Worm (Caenorhabditis elegans): Measurements from ENCODE around the gene str-211.

DNA sequence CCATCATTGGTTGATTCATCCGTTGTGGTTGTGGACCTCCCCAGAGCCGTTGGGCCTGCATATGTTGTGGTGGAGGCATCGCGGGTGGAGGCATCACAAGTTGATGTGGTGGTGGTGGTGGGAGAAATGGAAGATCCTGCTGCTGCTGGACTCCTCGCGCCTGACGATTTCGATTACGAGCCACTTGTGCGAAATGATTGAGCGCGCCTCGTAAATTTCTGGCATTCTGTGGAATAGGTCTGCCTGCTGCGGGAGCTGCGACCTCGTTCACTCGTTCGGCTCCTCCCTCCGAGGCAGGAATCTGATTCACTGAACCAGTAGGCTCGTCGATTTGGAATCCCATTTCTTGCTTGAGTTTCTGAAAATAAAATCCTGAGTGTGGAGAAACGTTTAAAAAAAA is 16.6 kb upstream of the str-211 start:
- no peak for TF ChIP-seq pha-4 (GFP tag; IDR thresholded peaks at IDR 0.05)
- no peak for TF ChIP-seq pha-4 (tag; optimal IDR thresholded peaks at IDR 0.05)
- no peak for TF ChIP-seq unc-62 (GFP tag; optimal IDR thresholded peaks at IDR 0.05 in 1 of 2)
- no peak for TF ChIP-seq unc-62 (tag; optimal IDR thresholded peaks at IDR 0.05)
- no peak for TF ChIP-seq unc-39 (tag; optimal IDR thresholded peaks at IDR 0.05)
- no peak for TF ChIP-seq mdl-1 (tag; optimal IDR thresholded peaks at IDR 0.05)
- no peak for TF ChIP-seq Y105C5A.15 (GFP tag; IDR thresholded peaks at IDR 0.05)
- TF ChIP-seq ZK337.2 (GFP tag; IDR thresholded peaks at IDR 0.05), result no peak
- TF ChIP-seq ceh-44 (GFP tag; IDR thresholded peaks at IDR 0.05), result no peak
- no peak for TF ChIP-seq lin-39 (tag; optimal IDR thresholded peaks at IDR 0.05)
- TF ChIP-seq nhr-28 (tag; optimal IDR thresholded peaks at IDR 0.05), result no peak
- no peak for TF ChIP-seq snpc-1.2 (GFP tag; IDR thresholded peaks at IDR 0.05)
